Fruit fly (Drosophila melanogaster): Measurements from ENCODE around the gene Tmem43.
A peak's percentile ranks its signal among the peaks of the same experiment; 100 is the strongest.

Tmem43 gene

dm6 chr3L:7960707-7961695, 46.1 kb upstream of the Tmem43 start (continued):
- TF ChIP-seq hkb (optimal IDR thresholded peaks at IDR 0.05) (no peak), hkb (GFP tag; IDR thresholded peaks at IDR 0.05) (no peak), CHES-1-like (GFP tag; optimal IDR thresholded peaks at IDR 0.05) (no peak), Neu2 (GFP tag; optimal IDR thresholded peaks at IDR 0.05; ENCODE audit: borderline replicate concordance) (no peak), CG3065 (GFP tag; optimal IDR thresholded peaks at IDR 0.05) (no peak), esg (GFP tag; conservative IDR thresholded peaks at IDR 0.05) (no peak), Max (GFP tag; optimal IDR thresholded peaks at IDR 0.05) (no peak), CG11247 (GFP tag; IDR thresholded peaks at IDR 0.05) (no peak), hbn (GFP tag; IDR thresholded peaks at IDR 0.05; ENCODE audit: partially characterized antibody) (no peak), Bdp1 (GFP tag; optimal IDR thresholded peaks at IDR 0.05) (no peak), Hr39 (optimal IDR thresholded peaks at IDR 0.05) (no peak), dati (GFP tag; IDR thresholded peaks at IDR 0.05) (peak; percentile 10; the same call in 1 of the 2 replicates), CG2199 (GFP tag; IDR thresholded peaks at IDR 0.05) (no peak), H15 (GFP tag; IDR thresholded peaks at IDR 0.05) (no peak), YL-1 (GFP tag; optimal IDR thresholded peaks at IDR 0.05) (peak; percentile 15), crp (GFP tag; optimal IDR thresholded peaks at IDR 0.05) (no peak), Dad (GFP tag; optimal IDR thresholded peaks at IDR 0.05) (no peak), fru (optimal IDR thresholded peaks at IDR 0.05) (no peak), CG10565 (GFP tag; optimal IDR thresholded peaks at IDR 0.05) (no peak), slbo (GFP tag; IDR thresholded peaks at IDR 0.05) (no peak), psq (GFP tag; optimal IDR thresholded peaks at IDR 0.05) (no peak), cad (GFP tag; optimal IDR thresholded peaks at IDR 0.05) (no peak), pfk (GFP tag; optimal IDR thresholded peaks at IDR 0.05) (peak; percentile 37), NfI (GFP tag; optimal IDR thresholded peaks at IDR 0.05) (no peak), lab (GFP tag; optimal IDR thresholded peaks at IDR 0.05) (peak; percentile 13), CG8944 (GFP tag; optimal IDR thresholded peaks at IDR 0.05) (no peak), ham (GFP tag; IDR thresholded peaks at IDR 0.05) (no peak), zen (tag; optimal IDR thresholded peaks at IDR 0.05) (no peak), GATAe (GFP tag; conservative IDR thresholded peaks at IDR 0.05) (no peak), CG34224 (GFP tag; IDR thresholded peaks at IDR 0.05; ENCODE audit: partially characterized antibody) (no peak), Scr (GFP tag; IDR thresholded peaks at IDR 0.05; ENCODE audit: partially characterized antibody) (no peak), CG18764 (GFP tag; optimal IDR thresholded peaks at IDR 0.05) (peak; percentile 17), zen2 (GFP tag; IDR thresholded peaks at IDR 0.05; ENCODE audit: partially characterized antibody) (no peak), stwl (tag; optimal IDR thresholded peaks at IDR 0.05) (no peak), otp (GFP tag; IDR thresholded peaks at IDR 0.05) (peak; percentile 67), CG1832 (GFP tag; optimal IDR thresholded peaks at IDR 0.05) (no peak), fd64A (GFP tag; optimal IDR thresholded peaks at IDR 0.05) (peak; percentile 18), Rx (GFP tag; IDR thresholded peaks at IDR 0.05) (no peak), CG11560 (tag; IDR thresholded peaks at IDR 0.05) (no peak), pros (GFP tag; optimal IDR thresholded peaks at IDR 0.05) (no peak), Spps (tag; optimal IDR thresholded peaks at IDR 0.05) (no peak), Bteb2 (GFP tag; optimal IDR thresholded peaks at IDR 0.05) (no peak), z (GFP tag; IDR thresholded peaks at IDR 0.05) (0 out of 3 replicates have a peak, but pooled peaks have one; percentile 40), sna (GFP tag; IDR thresholded peaks at IDR 0.05; ENCODE audit: partially characterized antibody) (no peak), Mes4 (GFP tag; optimal IDR thresholded peaks at IDR 0.05) (peak; percentile 27), MTF-1 (GFP tag; optimal IDR thresholded peaks at IDR 0.05; ENCODE audit: borderline replicate concordance) (peak; percentile 18), CG3847 (GFP tag; IDR thresholded peaks at IDR 0.05) (no peak), D (optimal IDR thresholded peaks at IDR 0.05) (no peak), D (GFP tag; optimal IDR thresholded peaks at IDR 0.05) (peak; percentile 20), sens-2 (GFP tag; IDR thresholded peaks at IDR 0.05) (peak; percentile 28; the same call in 1 of the 2 replicates)
